Worm (Caenorhabditis elegans): Measurements from ENCODE around the gene E04D5.5.

Gene E04D5.5

ce11 chrII:10389038-10389437 is 22.1 kb upstream of the E04D5.5 start (continued):
- peak; percentile 93 for TF ChIP-seq dmd-6 (GFP tag; IDR thresholded peaks at IDR 0.05)
- TF ChIP-seq ces-1 (GFP tag; optimal IDR thresholded peaks at IDR 0.05), result no peak
- peak; percentile 88 for TF ChIP-seq nhr-28 (tag; optimal IDR thresholded peaks at IDR 0.05)
- 0 out of 2 replicates have a peak, but pooled peaks have one; percentile 15 for TF ChIP-seq zfp-3 (GFP tag; conservative IDR thresholded peaks at IDR 0.05)
- no peak for TF ChIP-seq F44E2.7 (GFP tag; IDR thresholded peaks at IDR 0.05)
- no peak for TF ChIP-seq egl-43 (GFP tag; IDR thresholded peaks at IDR 0.05)
- no peak for TF ChIP-seq F49E8.2 (tag; optimal IDR thresholded peaks at IDR 0.05; ENCODE audit: borderline replicate concordance)
- TF ChIP-seq hlh-11 (tag; optimal IDR thresholded peaks at IDR 0.05), result peak; percentile 96
- peak; percentile 16 for TF ChIP-seq nhr-11 (tag; optimal IDR thresholded peaks at IDR 0.05)
- TF ChIP-seq hmg-1.1 (GFP tag; IDR thresholded peaks at IDR 0.05), result peak; percentile 51
- no peak for TF ChIP-seq F26F4.8 (GFP tag; conservative IDR thresholded peaks at IDR 0.05)
- no peak for TF ChIP-seq nhr-6 (tag; optimal IDR thresholded peaks at IDR 0.05)
- TF ChIP-seq lin-1 (GFP tag; IDR thresholded peaks at IDR 0.05), result 0 out of 2 replicates have a peak, but pooled peaks have one; percentile 19
- TF ChIP-seq rbr-2 (tag; optimal IDR thresholded peaks at IDR 0.05), result no peak
- TF ChIP-seq lin-38 (GFP tag; IDR thresholded peaks at IDR 0.05), result peak; percentile 25
- TF ChIP-seq D1046.2 (GFP tag; IDR thresholded peaks at IDR 0.05), result no peak
- no peak for TF ChIP-seq fos-1 (tag; optimal IDR thresholded peaks at IDR 0.05)
- TF ChIP-seq duxl-1 (tag; optimal IDR thresholded peaks at IDR 0.05; ENCODE audit: poor library complexity), result no peak
- no peak for TF ChIP-seq lim-7 (GFP tag; IDR thresholded peaks at IDR 0.05)
- TF ChIP-seq arid-1 (GFP tag; conservative IDR thresholded peaks at IDR 0.05), result no peak
- no peak for TF ChIP-seq daf-12 (tag; optimal IDR thresholded peaks at IDR 0.05)
- peak; percentile 41 for TF ChIP-seq nhr-102 (tag; optimal IDR thresholded peaks at IDR 0.05)
- TF ChIP-seq zag-1 (tag; optimal IDR thresholded peaks at IDR 0.05), result no peak
- peak; percentile 44; the same call in 1 of the 2 replicates for TF ChIP-seq ctbp-1 (GFP tag; IDR thresholded peaks at IDR 0.05)
- TF ChIP-seq ceh-82 (tag; optimal IDR thresholded peaks at IDR 0.05), result no peak
- no peak for TF ChIP-seq lin-13 (GFP tag; optimal IDR thresholded peaks at IDR 0.05)
- TF ChIP-seq F37D6.2 (tag; optimal IDR thresholded peaks at IDR 0.05), result no peak
- TF ChIP-seq ztf-11 (tag; optimal IDR thresholded peaks at IDR 0.05), result no peak
- no peak for TF ChIP-seq nhr-111 (GFP tag; optimal IDR thresholded peaks at IDR 0.05)
- 0 out of 2 replicates have a peak, but pooled peaks have one; percentile 71 for TF ChIP-seq saeg-2 (GFP tag; IDR thresholded peaks at IDR 0.05)
- no peak for TF ChIP-seq madf-5 (GFP tag; IDR thresholded peaks at IDR 0.05)
- TF ChIP-seq aha-1 (tag), result peak; percentile 97
- TF ChIP-seq ztf-7 (tag; optimal IDR thresholded peaks at IDR 0.05), result no peak
- no peak for TF ChIP-seq lin-39 (tag; optimal IDR thresholded peaks at IDR 0.05)
- TF ChIP-seq hif-1 (tag; optimal IDR thresholded peaks at IDR 0.05), result peak in 1 of 2 experiments; percentile 6
- peak; percentile 71 for TF ChIP-seq mxl-2 (GFP tag; conservative IDR thresholded peaks at IDR 0.05)
- TF ChIP-seq nhr-76 (tag; optimal IDR thresholded peaks at IDR 0.05), result no peak
- peak; percentile 78 for TF ChIP-seq ceh-20 (GFP tag; IDR thresholded peaks at IDR 0.05)
- no peak for TF ChIP-seq daf-8 (GFP tag; IDR thresholded peaks at IDR 0.05)
- no peak for TF ChIP-seq snpc-4 (tag; optimal IDR thresholded peaks at IDR 0.05)
- TF ChIP-seq nhr-41 (GFP tag; IDR thresholded peaks at IDR 0.05), result no peak
- peak; percentile 97 for TF ChIP-seq hlh-30 (tag; optimal IDR thresholded peaks at IDR 0.05; ENCODE audit: insufficient read depth)
- TF ChIP-seq lsy-2 (tag; optimal IDR thresholded peaks at IDR 0.05), result peak in 1 of 2 experiments; percentile 75
- no peak for TF ChIP-seq fkh-10 (GFP tag; optimal IDR thresholded peaks at IDR 0.05)
- TF ChIP-seq dve-1 (tag; optimal IDR thresholded peaks at IDR 0.05; ENCODE audit: insufficient read depth), result peak; percentile 93
- TF ChIP-seq snpc-1.2 (GFP tag; IDR thresholded peaks at IDR 0.05), result no peak
- TF ChIP-seq daf-16 (GFP tag; optimal IDR thresholded peaks at IDR 0.05), result no peak
- peak; percentile 79 for TF ChIP-seq daf-16 (tag; optimal IDR thresholded peaks at IDR 0.05)
- TF ChIP-seq lin-29 (GFP tag; IDR thresholded peaks at IDR 0.05), result peak; percentile 52; the same call in 1 of the 2 replicates
- peak; percentile 45 for TF ChIP-seq nhr-10 (tag; optimal IDR thresholded peaks at IDR 0.05)
- TF ChIP-seq ceh-62 (tag; optimal IDR thresholded peaks at IDR 0.05), result no peak
- TF ChIP-seq ceh-44 (GFP tag; IDR thresholded peaks at IDR 0.05), result no peak
